Fruit fly (Drosophila melanogaster) whole organism, prepupa: ENCODE data around the gene Mettl3.

ENCODE experiments used
- CG11294 ChIP-seq: fragments of 200-800 bp; sonication (Bioruptor generic); IDR thresholded peaks from 2 replicates; pipeline ENCODE4 v1.3.6; 2022; ENCODE audit warnings: missing biosample characterization, missing genetic modification characterization
- CG15336 ChIP-seq: fragments of 200-800 bp; sonication (Bioruptor generic); IDR thresholded peaks from 2 replicates; pipeline ENCODE4 v1.3.6; 2022; ENCODE audit warnings: missing biosample characterization, missing genetic modification characterization
- CG3032 ChIP-seq: fragments of 200-800 bp; optimal IDR thresholded peaks from 2 replicates; lab custom pipeline; 2019; ENCODE audit warnings: missing biosample characterization, mild to moderate bottlenecking, missing genetic modification characterization, moderate library complexity
- CG32006 ChIP-seq: fragments of 200-800 bp; sonication (Bioruptor generic); optimal IDR thresholded peaks from 3 replicates; lab custom pipeline; 2017; ENCODE audit warnings: missing biosample characterization, mild to moderate bottlenecking, missing genetic modification characterization
- CG8119 ChIP-seq: fragments of 200-800 bp; sonication (Bioruptor generic); IDR thresholded peaks from 3 replicates; pipeline ENCODE4 v1.3.6; 2022; ENCODE audit warnings: missing biosample characterization, missing genetic modification characterization
- CG8632 ChIP-seq: fragments of 200-800 bp; sonication (Bioruptor generic); optimal IDR thresholded peaks from 3 replicates; lab custom pipeline; 2016; ENCODE audit warnings: missing biosample characterization, missing genetic modification characterization
- Hr4 ChIP-seq: fragments of 200-800 bp; sonication (Bioruptor generic); optimal IDR thresholded peaks from 3 replicates; lab custom pipeline; 2016; ENCODE audit warnings: missing biosample characterization, missing genetic modification characterization
- Lpt ChIP-seq: fragments of 200-800 bp; sonication (Bioruptor generic); optimal IDR thresholded peaks from 3 replicates; lab custom pipeline; 2016; ENCODE audit warnings: missing biosample characterization, missing genetic modification characterization

DNA sequence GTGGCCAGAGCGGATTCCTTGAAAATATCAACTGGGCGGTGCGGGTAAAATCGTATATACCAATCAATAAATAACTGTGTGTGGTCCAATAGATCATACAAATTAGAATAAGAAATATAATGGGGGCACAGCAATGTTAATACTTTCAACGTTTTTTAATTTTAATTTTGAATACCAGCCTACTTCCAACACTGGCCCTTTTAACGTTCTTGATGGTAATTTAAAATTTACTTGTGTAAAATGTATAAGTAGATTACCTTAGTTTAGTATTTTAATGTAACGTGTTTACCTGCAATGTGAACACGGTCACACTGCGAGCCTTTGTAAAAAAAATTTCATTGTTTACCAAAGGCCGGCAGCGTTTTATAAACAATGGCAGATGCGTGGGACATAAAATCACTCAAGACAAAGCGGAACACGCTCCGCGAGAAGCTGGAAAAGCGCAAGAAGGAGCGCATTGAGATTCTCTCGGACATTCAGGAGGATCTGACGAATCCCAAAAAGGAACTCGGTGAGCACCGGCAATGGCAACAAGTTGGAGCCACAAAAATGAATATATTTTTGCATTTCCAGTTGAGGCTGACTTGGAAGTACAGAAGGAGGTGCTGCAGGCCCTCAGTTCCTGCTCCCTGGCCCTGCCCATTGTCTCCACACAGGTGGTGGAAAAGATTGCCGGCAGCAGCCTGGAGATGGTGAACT, at the start of gene Mettl3, which contains the start of gene KrT95D:
- TF ChIP-seq Lpt (GFP tag; lab: Kevin White, UChicago): no peak
- TF ChIP-seq CG32006 (GFP tag; lab: Kevin White, UChicago): no peak
- no peak for TF ChIP-seq CG15336 (GFP tag; lab: Robert Waterston, UW)
- peak; percentile 1 for TF ChIP-seq CG3032 (tag; lab: Kevin White, UChicago)
- TF ChIP-seq CG8632 (GFP tag; lab: Kevin White, UChicago): no peak
- no peak for TF ChIP-seq CG11294 (GFP tag; lab: Robert Waterston, UW)
- TF ChIP-seq CG8119: no peak
- TF ChIP-seq Hr4: peak; percentile 9
